Worm (Caenorhabditis elegans) whole organism, early embryonic: ENCODE results near the gene K02E11.4.
"Not testable (repeated sequence)": the region's sequence is repeated elsewhere in the genome, so short reads cannot be mapped to it uniquely, and the experiment has no call there.

Experiments used
- B0310.2 ChIP-seq: sonication (generic microtip); optimal IDR thresholded peaks from 2 replicates; lab custom pipeline; 2016; ENCODE audit warnings: mild to moderate bottlenecking, missing genetic modification characterization, missing compliant biosample characterization
- F13C5.2 ChIP-seq: sonication (generic microtip); optimal IDR thresholded peaks from 2 replicates; lab custom pipeline; 2017; ENCODE audit warnings: mild to moderate bottlenecking, missing genetic modification characterization, inconsistent platforms, missing compliant biosample characterization
- aly-1 ChIP-seq: sonication (generic microtip); optimal IDR thresholded peaks from 2 replicates; lab custom pipeline; 2016; ENCODE audit warnings: missing genetic modification characterization, missing compliant biosample characterization
- ama-1 ChIP-seq: fragments of 150-350 bp; optimal IDR thresholded peaks from 2 replicates; lab custom pipeline; 2014
- ceh-13 ChIP-seq: fragments of 200-800 bp; sonication (Bioruptor generic); optimal IDR thresholded peaks from 2 replicates; lab custom pipeline; 2018; ENCODE audit warnings: mild to moderate bottlenecking, missing genetic modification characterization, missing compliant biosample characterization
- ceh-36 ChIP-seq: sonication (generic microtip); optimal IDR thresholded peaks from 2 replicates; lab custom pipeline; 2016; ENCODE audit warnings: missing genetic modification characterization, inconsistent platforms, missing compliant biosample characterization
- ets-7 ChIP-seq: sonication (generic microtip); optimal IDR thresholded peaks from 2 replicates; lab custom pipeline; 2016; ENCODE audit warnings: missing genotype, missing genetic modification characterization, missing compliant biosample characterization
- flt-1 ChIP-seq: fragments of 200-800 bp; sonication (Bioruptor generic); IDR thresholded peaks from 2 replicates; pipeline ENCODE4 v1.3.6; 2022; ENCODE audit warnings: missing genetic modification characterization, missing compliant biosample characterization
- hmbx-1 ChIP-seq: sonication (generic microtip); optimal IDR thresholded peaks from 2 replicates; lab custom pipeline; 2016; ENCODE audit warnings: mild to moderate bottlenecking, missing genetic modification characterization, missing compliant biosample characterization
- hmg-4 ChIP-seq: fragments of 200-800 bp; sonication (Bioruptor generic); optimal IDR thresholded peaks from 2 replicates; lab custom pipeline; 2018; ENCODE audit warnings: mild to moderate bottlenecking, missing genetic modification characterization, missing compliant biosample characterization
- hnd-1 ChIP-seq: sonication (generic microtip); optimal IDR thresholded peaks from 2 replicates; lab custom pipeline; 2016; ENCODE audit warnings: missing genetic modification characterization, missing compliant biosample characterization
- pes-1 ChIP-seq: fragments of 200-800 bp; sonication (Bioruptor generic); IDR thresholded peaks from 2 replicates; pipeline ENCODE4 v1.3.6; 2022; ENCODE audit warnings: missing genetic modification reagents, missing genetic modification characterization, missing compliant biosample characterization
- scrt-1 ChIP-seq: fragments of 200-800 bp; sonication (Bioruptor generic); IDR thresholded peaks from 2 replicates; pipeline ENCODE4 v1.3.6; 2022; ENCODE audit warnings: missing genetic modification characterization, missing compliant biosample characterization
- sea-1 ChIP-seq: fragments of 200-800 bp; sonication (Bioruptor generic); conservative IDR thresholded peaks from 2 replicates; pipeline ENCODE4 v1.3.6; 2022; ENCODE audit warnings: missing genetic modification characterization, missing compliant biosample characterization
- tbx-11 ChIP-seq: fragments of 200-800 bp; sonication (Bioruptor generic); IDR thresholded peaks from 2 replicates; pipeline ENCODE4 v1.3.6; 2022; ENCODE audit warnings: missing genetic modification characterization, missing compliant biosample characterization
- tbx-37 ChIP-seq: fragments of 200-800 bp; sonication (Bioruptor generic); conservative IDR thresholded peaks from 2 replicates; pipeline ENCODE4 v1.3.6; 2022; ENCODE audit warnings: missing genetic modification reagents, missing genetic modification characterization, missing compliant biosample characterization
- tra-4 ChIP-seq: sonication (generic microtip); optimal IDR thresholded peaks from 2 replicates; lab custom pipeline; 2017; ENCODE audit warnings: missing genetic modification characterization, missing compliant biosample characterization

Gene K02E11.4

ce11 chrV:14282222-14282709, 34.3 kb upstream of the K02E11.4 start, which contains the start of the genes srt-74 and F40G12.9:
Gene srt-74, minus strand, starts transcription at chrV:14282322.
Gene F40G12.9, plus strand, starts transcription at chrV:14282659.
- TF ChIP-seq hnd-1 = no peak
- no peak for TF ChIP-seq sea-1 (GFP tag; lab: Robert Waterston, UW)

ce11 chrV:14279777-14280176, 31.9 kb upstream of the K02E11.4 start, which contains the start of gene srt-33:
Gene srt-33, minus strand, starts transcription at chrV:14279877.
- TF ChIP-seq hmbx-1 = no peak
- TF ChIP-seq ets-7 = no peak
- TF ChIP-seq hnd-1 = no peak
- TF ChIP-seq tbx-37 (GFP tag; lab: Robert Waterston, UW) = no peak

ce11 chrV:14274268-14274667, 26.3 kb upstream of the K02E11.4 start, which contains the start of gene F40G12.7:
Gene F40G12.7, plus strand, starts transcription at chrV:14274568.
- TF ChIP-seq B0310.2; ets-7; scrt-1 (GFP tag; lab: Robert Waterston, UW): not testable (repeated sequence)

DNA sequence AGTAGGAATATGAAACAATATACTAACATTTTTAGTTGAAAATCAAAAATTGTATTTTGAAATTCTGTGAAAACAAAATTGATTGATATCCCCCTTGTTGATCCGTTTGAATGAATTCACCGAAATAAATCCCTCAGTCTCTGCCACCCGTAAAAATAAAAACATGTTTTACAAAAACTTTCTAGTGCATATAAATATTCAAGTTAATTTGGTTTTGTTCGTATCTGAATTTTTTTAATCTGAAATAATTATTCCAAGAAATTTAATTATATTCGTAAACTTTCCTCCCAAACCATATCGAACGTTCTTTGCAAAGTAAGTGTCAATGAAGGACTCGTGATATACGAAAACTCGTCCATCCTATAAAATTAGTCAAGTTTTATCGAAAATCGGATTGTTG, 25.1 kb upstream of the K02E11.4 start, which contains the start of gene F40G12.6:
TSS of gene F40G12.6 (minus strand) at position 101 of the 400 bp plus-strand sequence.
- TF ChIP-seq scrt-1 (GFP tag; lab: Robert Waterston, UW) (no peak), hmg-4 (GFP tag; lab: Kevin White, UChicago) (no peak), aly-1 (tag; lab: Kevin White, UChicago) (no peak), ceh-36 (tag; lab: Kevin White, UChicago) (no peak)

DNA sequence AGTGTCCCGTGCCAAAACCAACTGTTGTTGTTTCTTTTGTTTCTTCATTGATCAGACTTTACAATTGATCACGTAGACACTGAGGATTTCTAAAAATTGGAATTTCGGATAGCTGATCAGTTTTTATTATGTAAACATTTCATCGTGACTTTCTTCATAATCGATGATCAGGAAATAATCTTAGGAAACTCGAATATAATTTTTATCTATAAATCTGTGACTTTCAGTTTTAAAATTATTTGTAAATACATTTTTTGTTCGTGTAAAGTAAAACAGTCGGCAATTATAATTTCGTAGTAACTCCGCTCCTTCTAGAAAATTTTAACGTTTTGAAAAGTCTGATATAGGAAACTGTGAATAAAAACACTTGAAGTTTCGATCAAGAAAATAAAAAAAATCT, 22.8 kb upstream of the K02E11.4 start, which contains the start of gene F40G12.5:
TSS of gene F40G12.5 (minus strand) at position 101 of the 400 bp plus-strand sequence.
- TF ChIP-seq tra-4 (no peak), ceh-36 (tag; lab: Kevin White, UChicago) (no peak), pes-1 (GFP tag; lab: Robert Waterston, UW) (no peak), sea-1 (GFP tag; lab: Robert Waterston, UW) (no peak), tbx-37 (GFP tag; lab: Robert Waterston, UW) (no peak), hmg-4 (GFP tag; lab: Kevin White, UChicago) (no peak)

DNA sequence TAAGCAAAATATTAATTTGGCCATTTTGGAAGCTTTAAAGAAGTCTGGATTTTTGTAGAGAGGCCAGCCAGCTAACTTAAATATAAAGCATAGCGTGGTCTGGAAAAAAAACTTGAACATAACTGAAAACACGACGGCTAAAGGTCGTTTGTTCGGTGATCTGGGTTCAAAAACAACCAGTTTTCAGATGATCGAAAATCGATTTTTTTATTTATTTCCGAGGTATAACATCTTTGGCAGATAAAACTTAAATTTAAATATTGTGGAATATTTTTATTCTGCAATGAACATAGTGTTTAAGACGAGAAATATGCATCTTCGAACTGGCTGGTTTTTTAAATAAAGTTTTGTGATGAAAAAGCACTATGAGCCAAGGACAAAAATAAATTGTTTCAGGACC, 20.7 kb upstream of the K02E11.4 start, which contains the start of gene F40G12.4:
TSS of gene F40G12.4 (minus strand) at position 101 of the 400 bp plus-strand sequence.
- TF ChIP-seq hmg-4 (GFP tag; lab: Kevin White, UChicago) (no peak), ama-1 (lab: Kevin White, UChicago) (no peak), ceh-13 (GFP tag; lab: Kevin White, UChicago) (no peak), aly-1 (tag; lab: Kevin White, UChicago) (no peak), scrt-1 (GFP tag; lab: Robert Waterston, UW) (no peak)

- TF ChIP-seq flt-1 (GFP tag; lab: Robert Waterston, UW) (no peak), ceh-36 (tag; lab: Kevin White, UChicago) (no peak), hmg-4 (GFP tag; lab: Kevin White, UChicago) (no peak), hmbx-1 (no peak), scrt-1 (GFP tag; lab: Robert Waterston, UW) (no peak), ets-7 (no peak), tbx-11 (GFP tag; lab: Robert Waterston, UW) (no peak), tra-4 (no peak), sea-1 (GFP tag; lab: Robert Waterston, UW) (no peak), tbx-37 (GFP tag; lab: Robert Waterston, UW) (no peak), hnd-1 (no peak), B0310.2 (no peak), ceh-13 (GFP tag; lab: Kevin White, UChicago) (no peak), ama-1 (lab: Kevin White, UChicago) (no peak), aly-1 (tag; lab: Kevin White, UChicago) (no peak), F13C5.2 (tag; lab: Kevin White, UChicago) (no peak), pes-1 (GFP tag; lab: Robert Waterston, UW) (no peak)
Observed at ce11 chrV:14267326-14267942, 19.5 kb upstream of the K02E11.4 start.

DNA sequence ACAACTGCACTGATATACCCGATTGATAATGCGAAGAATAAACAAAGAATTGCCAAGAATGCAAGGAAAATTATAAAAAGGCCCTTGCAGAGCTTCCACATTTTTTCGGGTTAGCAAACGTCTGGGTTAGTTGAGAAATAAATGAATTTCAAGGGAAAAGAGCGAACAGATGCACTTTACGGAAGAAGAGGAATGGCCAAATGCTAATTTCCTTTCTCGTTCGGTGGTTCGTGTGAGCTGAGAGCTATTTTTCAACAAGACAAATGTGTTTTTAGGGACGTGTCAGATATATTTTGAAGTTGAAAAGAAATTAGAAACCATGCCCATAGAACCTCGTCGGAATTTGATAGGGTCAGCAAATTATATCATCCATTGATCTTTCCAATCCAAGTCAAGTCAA, 12.9 kb upstream of the K02E11.4 start, which contains the start of gene F40G12.2:
TSS of gene F40G12.2 (minus strand) at position 101 of the 400 bp plus-strand sequence.
- TF ChIP-seq B0310.2 (no peak), tbx-37 (GFP tag; lab: Robert Waterston, UW) (no peak), ets-7 (no peak), pes-1 (GFP tag; lab: Robert Waterston, UW) (no peak), flt-1 (GFP tag; lab: Robert Waterston, UW) (no peak), ama-1 (lab: Kevin White, UChicago) (no peak), hmg-4 (GFP tag; lab: Kevin White, UChicago) (no peak), tbx-11 (GFP tag; lab: Robert Waterston, UW) (no peak), scrt-1 (GFP tag; lab: Robert Waterston, UW) (no peak), sea-1 (GFP tag; lab: Robert Waterston, UW) (no peak), hnd-1 (no peak), ceh-13 (GFP tag; lab: Kevin White, UChicago) (no peak), aly-1 (tag; lab: Kevin White, UChicago) (no peak), ceh-36 (tag; lab: Kevin White, UChicago) (no peak), F13C5.2 (tag; lab: Kevin White, UChicago) (no peak), hmbx-1 (no peak), tra-4 (no peak)
